Worm (Caenorhabditis elegans) whole organism, dauer: ENCODE data around the gene T19D12.2.

ENCODE experiments used
- unc-62 ChIP-seq: sonication (generic microtip); optimal IDR thresholded peaks from 2 replicates; lab custom pipeline; 2017; ENCODE audit warnings: missing biosample characterization, missing genetic modification reagents, missing genetic modification characterization

Gene T19D12.2

ce11 chrII:6646903-6647302 is 14.2 kb upstream of the T19D12.2 start:
- TF ChIP-seq unc-62 = no peak

- TF ChIP-seq unc-62 = no peak
Observed at ce11 chrII:6649026-6649425, 12.1 kb upstream of the T19D12.2 start, which contains the start of gene oig-8. Gene oig-8, minus strand, starts transcription at chrII:6649126.

- no peak for TF ChIP-seq unc-62
Observed at ce11 chrII:6651719-6652118, 9.4 kb upstream of the T19D12.2 start, which contains the start of gene sra-26. Gene sra-26, minus strand, starts transcription at chrII:6651819.

DNA sequence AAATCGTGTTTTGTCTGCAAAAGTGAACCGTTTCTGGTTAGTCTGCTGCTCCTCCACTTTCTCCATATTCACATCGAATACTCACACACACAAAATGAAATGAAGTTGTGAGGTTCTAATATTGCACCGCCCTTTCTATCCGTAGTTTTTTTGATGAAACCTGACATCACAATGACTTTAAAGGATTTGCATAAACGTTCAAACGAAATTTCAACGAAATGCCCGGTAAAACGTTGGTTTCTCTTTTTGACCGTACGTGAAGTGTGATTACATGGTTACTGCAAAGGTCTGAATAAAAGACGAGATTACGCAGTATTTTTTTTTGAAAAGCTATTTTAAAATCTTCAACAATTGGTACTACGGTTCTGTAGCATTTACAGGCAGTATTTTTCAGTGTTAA is 6.9 kb upstream of the T19D12.2 start, which contains the start of gene T19D12.9:
Gene T19D12.9, minus strand, starts transcription at position 101 of the 400 bp plus-strand sequence.
- TF ChIP-seq unc-62 = no peak

DNA sequence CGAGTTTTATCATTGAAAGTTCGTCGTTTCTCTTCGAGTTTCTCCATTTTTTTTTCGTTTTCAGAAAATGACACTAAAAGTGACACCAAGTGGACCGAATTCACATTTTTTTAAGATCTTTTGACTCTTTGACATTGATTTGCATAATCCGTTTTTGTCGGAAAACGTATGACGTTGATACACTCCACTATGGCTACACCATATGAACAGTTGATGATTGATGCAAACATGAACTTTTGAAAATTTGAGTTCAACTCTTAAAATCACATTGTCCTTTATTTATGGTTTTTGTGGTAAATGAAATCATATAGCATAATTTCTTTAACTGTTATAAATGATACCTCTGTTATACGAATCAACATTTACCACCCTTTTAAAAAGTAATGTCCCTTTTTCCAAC is 2.4 kb upstream of the T19D12.2 start, which contains the start of gene T19D12.10:
Gene T19D12.10, minus strand, starts transcription at position 101 of the 400 bp plus-strand sequence.
- no peak for TF ChIP-seq unc-62

ce11 chrII:6663799-6664198 is 2.7 kb downstream of the T19D12.2 start:
- no peak for TF ChIP-seq unc-62

ce11 chrII:6665908-6666307 is 4.8 kb downstream of the T19D12.2 start:
- no peak for TF ChIP-seq unc-62

- TF ChIP-seq unc-62 = no peak
Observed at ce11 chrII:6666598-6666997, 5.5 kb downstream of the T19D12.2 start, which contains the start of gene T19D12.1. Gene T19D12.1, plus strand, starts transcription at chrII:6666898.

ce11 chrII:6667534-6667933 is 6.4 kb downstream of the T19D12.2 start:
- TF ChIP-seq unc-62 = no peak

- TF ChIP-seq unc-62 = no peak
Observed at ce11 chrII:6668496-6668895, 7.4 kb downstream of the T19D12.2 start.

- no peak for TF ChIP-seq unc-62
Observed at ce11 chrII:6673894-6674293, 12.8 kb downstream of the T19D12.2 start, which contains the start of gene H43E16.1. Gene H43E16.1, plus strand, starts transcription at chrII:6674268.

ce11 chrII:6679724-6680123 is 18.6 kb downstream of the T19D12.2 start, which contains the start of gene ift-74:
Gene ift-74, plus strand, starts transcription at chrII:6680024.
- no peak for TF ChIP-seq unc-62

ce11 chrII:6681478-6681877 is 20.3 kb downstream of the T19D12.2 start:
- TF ChIP-seq unc-62 = no peak

DNA sequence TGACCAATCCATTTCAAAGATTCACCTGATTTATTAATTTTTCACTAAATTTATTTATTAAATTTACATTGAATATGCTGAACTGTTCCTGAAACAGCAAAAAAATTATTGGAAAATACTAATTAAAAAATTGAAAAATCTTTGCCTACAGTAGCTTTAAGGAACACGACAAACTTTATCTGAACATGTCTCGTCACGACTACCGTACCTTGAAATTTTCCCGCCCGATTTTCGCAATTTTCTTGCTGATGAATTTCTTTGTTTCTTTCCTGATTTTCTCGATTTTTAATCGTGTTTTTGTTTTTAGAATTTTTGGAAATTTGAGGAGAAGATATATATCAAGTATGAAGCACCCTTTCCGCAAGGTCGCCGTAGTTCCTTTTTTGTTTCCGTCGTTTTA is 21.8 kb downstream of the T19D12.2 start:
- no peak for TF ChIP-seq unc-62

DNA sequence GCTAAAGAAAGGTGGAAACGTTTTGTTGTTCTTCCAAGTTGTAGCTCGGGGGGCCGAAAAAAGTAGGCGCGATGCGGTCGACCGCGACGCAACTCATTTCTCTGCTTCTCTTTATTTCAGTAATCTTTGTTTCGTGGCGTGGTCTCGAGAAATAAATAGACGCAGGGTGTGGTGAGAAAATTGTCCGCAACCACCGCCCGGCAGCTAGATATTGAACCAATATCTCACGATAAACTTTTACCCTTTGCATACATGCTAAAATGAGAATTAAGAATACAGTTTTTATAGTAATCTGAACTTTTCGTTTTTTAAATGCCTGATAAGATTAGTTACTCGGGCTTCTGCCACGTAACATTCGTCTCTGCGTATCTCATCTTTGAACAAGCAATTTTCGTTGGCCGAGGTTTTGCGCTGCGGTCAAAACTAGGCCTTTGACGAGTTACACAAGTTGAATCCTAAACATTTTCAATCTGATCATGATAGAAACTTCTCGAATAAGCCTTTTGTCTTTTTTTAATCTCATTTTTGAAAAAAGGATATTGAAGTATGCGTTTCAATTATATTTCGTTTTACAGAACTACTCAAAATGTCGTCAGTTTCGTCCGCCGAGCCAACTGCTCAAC is 22.6 kb downstream of the T19D12.2 start, which contains the start of gene gyf-1:
Gene gyf-1, plus strand, starts transcription at position 573 of the 623 bp plus-strand sequence.
- TF ChIP-seq unc-62 = no peak

DNA sequence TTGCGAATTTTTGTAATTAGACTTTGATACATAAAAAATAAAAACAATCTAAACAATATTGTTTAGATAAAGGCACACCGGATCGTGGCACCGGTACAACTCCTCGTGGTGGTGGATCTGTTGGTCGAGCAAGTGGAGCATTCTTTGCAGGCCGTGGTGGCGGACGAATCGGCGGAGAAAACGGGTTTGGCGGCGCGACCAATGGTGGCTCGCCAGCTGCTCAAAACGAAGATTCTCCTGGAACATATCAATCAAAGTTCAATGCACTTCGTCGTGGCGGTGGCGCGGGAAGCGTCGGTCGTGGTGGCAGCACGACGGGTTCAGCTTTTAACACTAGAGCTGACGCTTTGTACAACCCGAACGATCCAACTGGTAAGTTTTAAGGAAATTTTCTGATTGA is 24.8 kb downstream of the T19D12.2 start:
- TF ChIP-seq unc-62 = no peak

- no peak for TF ChIP-seq unc-62
Observed at ce11 chrII:6689088-6689487, 28.0 kb downstream of the T19D12.2 start.

DNA sequence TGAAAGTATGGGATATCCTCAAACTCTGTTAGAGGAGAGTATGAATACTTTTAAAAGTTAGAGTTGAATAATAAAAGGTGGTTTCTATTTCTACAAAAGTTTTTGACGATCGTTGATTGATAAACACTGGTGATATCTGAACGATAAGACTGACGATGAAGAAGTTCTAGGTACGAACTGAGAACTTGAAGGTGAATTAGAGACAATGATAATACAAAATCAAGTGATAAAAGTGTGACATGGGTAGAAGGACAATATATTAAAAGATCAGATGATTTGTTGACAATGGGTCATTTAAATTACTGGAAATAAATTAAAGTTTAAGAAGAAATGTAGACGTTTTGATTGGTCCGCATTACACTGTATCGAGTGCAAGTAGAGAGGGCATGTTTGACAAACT is 34.3 kb downstream of the T19D12.2 start, which contains the start of gene C18H9.5:
Gene C18H9.5, minus strand, starts transcription at position 179 of the 400 bp plus-strand sequence.
- no peak for TF ChIP-seq unc-62
